Worm (Caenorhabditis elegans) whole organism, L4 larva: ENCODE data around the gene vit-6.

Source experiments
- D1046.2 ChIP-seq: fragments of 200-800 bp; sonication (Bioruptor generic); IDR thresholded peaks from 2 replicates; pipeline ENCODE4 v1.3.6; 2022; ENCODE audit warnings: missing genetic modification characterization, missing compliant biosample characterization
- F10B5.3 ChIP-seq: sonication (generic microtip); optimal IDR thresholded peaks from 2 replicates; lab custom pipeline; 2016; ENCODE audit warnings: mild to moderate bottlenecking, missing genetic modification characterization, missing compliant biosample characterization
- Y5F2A.4 ChIP-seq: fragments of 200-800 bp; sonication (Bioruptor generic); optimal IDR thresholded peaks from 2 replicates; lab custom pipeline; 2018; ENCODE audit warnings: mild to moderate bottlenecking, missing genetic modification characterization, missing compliant biosample characterization
- ZK546.5 ChIP-seq, 2 experiments: sonication (generic microtip); optimal IDR thresholded peaks; 2 replicates each; lab custom pipeline; 2017; ENCODE audit warnings: missing biosample characterization in 2 of 2, missing genetic modification characterization in 2 of 2
- ceh-32 ChIP-seq: sonication (generic microtip); optimal IDR thresholded peaks from 2 replicates; lab custom pipeline; 2016; ENCODE audit warnings: mild to moderate bottlenecking, missing genetic modification characterization, missing compliant biosample characterization; ENCODE audit not compliant: poor library complexity
- ceh-62 ChIP-seq: sonication (generic microtip); optimal IDR thresholded peaks from 2 replicates; lab custom pipeline; 2017; ENCODE audit warnings: missing biosample characterization, missing genetic modification characterization
- dmd-8 ChIP-seq: fragments of 200-800 bp; sonication (Bioruptor generic); IDR thresholded peaks from 2 replicates; pipeline ENCODE4 v1.3.6; 2022; ENCODE audit warnings: missing genetic modification characterization, missing compliant biosample characterization
- egl-27 ChIP-seq: sonication (generic microtip); optimal IDR thresholded peaks from 3 replicates; lab custom pipeline; 2017; ENCODE audit warnings: missing biosample characterization, missing genetic modification reagents, missing genetic modification characterization
- hif-1 ChIP-seq, 2 experiments: sonication (generic microtip); optimal IDR thresholded peaks; 2 replicates each; lab custom pipeline; 2016 to 2017; ENCODE audit warnings: missing compliant biosample characterization in 2 of 2, missing genetic modification characterization in 2 of 2, missing genetic modification reagents in 2 of 2, missing genotype in 2 of 2, mild to moderate bottlenecking in 1 of 2
- hlh-11 ChIP-seq: fragments of 200-800 bp; sonication (Bioruptor generic); optimal IDR thresholded peaks from 2 replicates; lab custom pipeline; 2018; ENCODE audit warnings: mild to moderate bottlenecking, missing genetic modification characterization, missing compliant biosample characterization
- lin-15B ChIP-seq: fragments of 150-350 bp; sonication (generic microtip); optimal IDR thresholded peaks from 3 replicates; lab custom pipeline; 2014; ENCODE audit warnings: missing biosample characterization, missing genetic modification characterization
- lin-29 ChIP-seq: fragments of 200-800 bp; sonication (Bioruptor generic); IDR thresholded peaks from 2 replicates; pipeline ENCODE4 v1.3.6; 2022; ENCODE audit warnings: missing genetic modification reagents, missing genetic modification characterization, missing compliant biosample characterization
- lir-3 ChIP-seq: sonication (generic microtip); optimal IDR thresholded peaks from 2 replicates; lab custom pipeline; 2016; ENCODE audit warnings: mild to moderate bottlenecking, missing genetic modification characterization, missing compliant biosample characterization
- lsy-2 ChIP-seq, 2 experiments: fragments of 150-350 bp in 1 of 2; sonication (generic microtip) in 1 of 2; optimal IDR thresholded peaks; 2 replicates each; lab custom pipeline; 2014 to 2017; ENCODE audit warnings: missing biosample characterization in 2 of 2, missing genetic modification characterization in 2 of 2
- mdl-1 ChIP-seq, 2 experiments: fragments of 150-350 bp in 1 of 2; sonication (generic microtip) in 1 of 2; optimal IDR thresholded peaks; 2 replicates each; lab custom pipeline; 2014 to 2017; ENCODE audit warnings: missing biosample characterization in 2 of 2, missing genetic modification characterization in 2 of 2
- mep-1 ChIP-seq: fragments of 150-350 bp; sonication (generic microtip); optimal IDR thresholded peaks from 3 replicates; lab custom pipeline; 2014; ENCODE audit warnings: missing biosample characterization, missing genetic modification characterization
- mes-2 ChIP-seq: sonication (generic microtip); optimal IDR thresholded peaks from 2 replicates; lab custom pipeline; 2016; ENCODE audit warnings: missing genotype, mild to moderate bottlenecking, missing genetic modification characterization, missing compliant biosample characterization; ENCODE audit not compliant: poor library complexity, severe bottlenecking
- mxl-3 ChIP-seq: fragments of 200-800 bp; sonication (Bioruptor generic); optimal IDR thresholded peaks from 2 replicates; lab custom pipeline; 2018; ENCODE audit warnings: mild to moderate bottlenecking, missing genetic modification characterization, missing compliant biosample characterization
- nhr-10 ChIP-seq: fragments of 150-350 bp; optimal IDR thresholded peaks from 2 replicates; lab custom pipeline; 2014; ENCODE audit warnings: missing biosample characterization, missing genetic modification characterization
- nhr-11 ChIP-seq: fragments of 150-350 bp; optimal IDR thresholded peaks from 2 replicates; lab custom pipeline; 2014; ENCODE audit warnings: missing biosample characterization, missing genetic modification characterization
- nhr-111 ChIP-seq: fragments of 200-800 bp; sonication (Bioruptor generic); optimal IDR thresholded peaks from 2 replicates; lab custom pipeline; 2018; ENCODE audit warnings: mild to moderate bottlenecking, missing genetic modification characterization, missing compliant biosample characterization
- nhr-237 ChIP-seq: sonication (generic microtip); optimal IDR thresholded peaks from 2 replicates; lab custom pipeline; 2017; ENCODE audit warnings: missing biosample characterization, missing genetic modification characterization
- nhr-25 ChIP-seq: sonication (generic microtip); optimal IDR thresholded peaks from 2 replicates; lab custom pipeline; 2017; ENCODE audit warnings: missing genetic modification characterization, mild to moderate bottlenecking, missing compliant biosample characterization, antibody characterized with exemption, moderate library complexity, borderline replicate concordance; ENCODE audit not compliant: insufficient read depth
- nhr-28 ChIP-seq: fragments of 150-350 bp; optimal IDR thresholded peaks from 2 replicates; lab custom pipeline; 2014; ENCODE audit warnings: missing biosample characterization, missing genetic modification characterization
- nhr-41 ChIP-seq: fragments of 200-800 bp; sonication (Bioruptor generic); IDR thresholded peaks from 2 replicates; pipeline ENCODE4 v1.3.6; 2022; ENCODE audit warnings: missing genetic modification reagents, missing genetic modification characterization, missing compliant biosample characterization
- pqm-1 ChIP-seq: sonication (generic microtip); optimal IDR thresholded peaks from 2 replicates; lab custom pipeline; 2017; ENCODE audit warnings: missing biosample characterization, missing genetic modification characterization
- snpc-1.2 ChIP-seq: fragments of 200-800 bp; sonication (Bioruptor generic); IDR thresholded peaks from 2 replicates; pipeline ENCODE4 v1.3.6; 2022; ENCODE audit warnings: missing genetic modification reagents, missing genetic modification characterization, missing compliant biosample characterization
- spr-1 ChIP-seq: sonication (generic microtip); optimal IDR thresholded peaks from 2 replicates; lab custom pipeline; 2016; ENCODE audit warnings: mild to moderate bottlenecking, missing genetic modification characterization, missing compliant biosample characterization
- spr-3 ChIP-seq: fragments of 200-800 bp; sonication (Bioruptor generic); optimal IDR thresholded peaks from 2 replicates; lab custom pipeline; 2018; ENCODE audit warnings: mild to moderate bottlenecking, missing genetic modification characterization, missing compliant biosample characterization
- unc-62 ChIP-seq, 3 experiments: fragments of 150-350 bp in 1 of 3; sonication (generic microtip); optimal IDR thresholded peaks in 2 of 3; peaks in 1 of 3; 1 replicate in 1 of 3; 2 replicates in 2 of 3; lab custom pipeline; 2014 to 2017; ENCODE audit warnings: missing biosample characterization in 3 of 3, missing genetic modification characterization in 3 of 3, missing genetic modification reagents in 3 of 3, missing genotype in 1 of 3
- zfp-3 ChIP-seq: fragments of 200-800 bp; sonication (Bioruptor generic); conservative IDR thresholded peaks from 2 replicates; pipeline ENCODE4 v1.3.6; 2022; ENCODE audit warnings: missing genetic modification reagents, missing genetic modification characterization, missing compliant biosample characterization
- ztf-11 ChIP-seq: fragments of 150-350 bp; optimal IDR thresholded peaks from 2 replicates; lab custom pipeline; 2014; ENCODE audit warnings: missing biosample characterization, missing genetic modification characterization

Gene vit-6

DNA sequence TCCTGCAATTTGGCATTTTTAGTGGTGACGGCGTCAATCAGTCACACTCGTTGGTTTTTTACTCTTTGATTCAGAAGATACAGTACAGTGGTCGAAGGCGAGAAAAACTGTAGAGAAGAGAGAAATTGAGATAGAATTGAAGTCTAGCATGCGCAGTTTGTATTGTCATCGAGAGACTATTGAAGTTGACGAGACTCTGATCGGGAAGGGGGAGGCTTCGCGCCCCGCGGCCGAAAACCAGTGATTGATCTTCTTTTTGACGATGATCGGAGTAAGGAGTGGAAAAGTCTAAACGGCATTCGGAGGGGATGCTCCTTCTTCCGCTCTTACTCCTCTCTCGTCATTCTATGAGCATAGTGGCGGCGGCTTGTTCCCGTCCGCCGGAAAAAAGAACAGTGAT, 41.0 kb downstream of the vit-6 start:
- TF ChIP-seq mxl-3 (peak; percentile 62), mep-1 (peak; percentile 57), nhr-28 (tag; lab: Kevin White, UChicago) (peak; percentile 93), dmd-8 (GFP tag; lab: Robert Waterston, UW) (no peak), spr-3 (GFP tag; lab: Kevin White, UChicago) (no peak), lsy-2 (tag; optimal IDR thresholded peaks at IDR 0.05; lab: Kevin White, UChicago) (no peak), ZK546.5 (tag; optimal IDR thresholded peaks at IDR 0.05; lab: Kevin White, UChicago) (no peak), unc-62 (GFP tag; optimal IDR thresholded peaks at IDR 0.05 in 1 of 2; lab: Kevin White, UChicago) (peak in 1 of 2 experiments; percentile 88), unc-62 (tag; optimal IDR thresholded peaks at IDR 0.05; lab: Kevin White, UChicago) (no peak), ztf-11 (tag; lab: Kevin White, UChicago) (no peak), ceh-62 (tag; lab: Kevin White, UChicago) (no peak), nhr-11 (tag; lab: Kevin White, UChicago) (peak; percentile 12), spr-1 (tag; lab: Kevin White, UChicago) (no peak), mdl-1 (tag; optimal IDR thresholded peaks at IDR 0.05; lab: Kevin White, UChicago) (peak in 1 of 2 experiments; percentile 62), F10B5.3 (no peak), hlh-11 (tag; lab: Kevin White, UChicago) (peak; percentile 41), nhr-25 (tag; lab: Kevin White, UChicago) (peak; percentile 78)

DNA sequence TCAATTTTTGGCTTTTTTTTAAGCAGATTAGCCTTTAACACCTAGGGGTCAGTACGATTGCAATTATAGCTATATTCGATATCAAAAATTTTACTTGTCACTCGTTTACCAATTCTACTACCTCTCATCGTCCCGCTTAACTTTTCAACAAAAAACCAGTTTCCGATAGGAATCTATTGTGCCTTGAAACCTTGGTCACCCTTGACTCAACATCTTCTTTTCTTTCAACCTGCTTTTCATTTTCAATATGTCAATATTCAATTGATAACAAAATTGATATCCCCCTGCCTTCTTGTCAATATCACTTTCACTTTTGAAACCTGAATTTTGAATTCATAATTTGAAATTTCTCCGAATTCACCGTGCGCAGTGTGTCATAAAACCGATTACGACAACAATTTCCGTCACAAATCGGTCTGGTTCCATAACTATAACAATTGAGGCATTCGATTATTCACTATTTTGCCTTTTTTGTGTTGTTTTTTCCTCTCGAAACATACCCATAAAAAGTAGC, 41.7 kb downstream of the vit-6 start:
- TF ChIP-seq lir-3 (tag; lab: Kevin White, UChicago) (no peak), unc-62 (GFP tag; optimal IDR thresholded peaks at IDR 0.05 in 1 of 2; lab: Kevin White, UChicago) (peak in 1 of 2 experiments; percentile 20), unc-62 (tag; optimal IDR thresholded peaks at IDR 0.05; lab: Kevin White, UChicago) (no peak), D1046.2 (no peak), lin-15B (tag; lab: Kevin White, UChicago) (no peak)
- TF ChIP-seq, all 104 proteins: peak for 1

DNA sequence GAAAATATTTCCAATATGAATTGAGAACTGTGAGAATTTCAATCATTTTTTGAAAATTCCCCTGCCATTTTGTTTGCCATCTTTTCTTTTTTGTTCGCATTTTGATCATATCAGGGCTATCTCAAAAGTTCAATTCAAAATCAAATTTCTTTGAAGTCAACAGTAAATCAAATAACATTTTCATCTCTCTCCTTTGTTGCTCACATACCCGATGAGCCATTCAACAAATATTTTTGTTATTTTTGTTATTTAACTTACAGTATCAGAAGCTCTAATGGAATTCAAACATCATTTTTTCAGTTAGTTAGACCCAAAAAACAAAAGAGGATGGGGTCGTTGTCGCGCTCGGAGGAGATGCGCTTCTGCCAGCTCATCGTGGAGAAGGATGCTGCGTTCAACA, 42.7 kb downstream of the vit-6 start, which contains the start of gene vha-5:
TSS of gene vha-5 (plus strand) at position 301 of the 400 bp plus-strand sequence.
- TF ChIP-seq lin-29 (GFP tag; lab: Robert Waterston, UW) (no peak), mep-1 (no peak), egl-27 (tag; lab: Kevin White, UChicago) (no peak), nhr-111 (GFP tag; lab: Kevin White, UChicago) (no peak), nhr-25 (tag; lab: Kevin White, UChicago) (no peak), nhr-10 (tag; lab: Kevin White, UChicago) (no peak), Y5F2A.4 (GFP tag; lab: Kevin White, UChicago) (no peak), nhr-28 (tag; lab: Kevin White, UChicago) (no peak), ceh-32 (tag; lab: Kevin White, UChicago) (no peak), hif-1 (tag; optimal IDR thresholded peaks at IDR 0.05; lab: Kevin White, UChicago) (no peak), mes-2 (tag; lab: Kevin White, UChicago) (no peak), pqm-1 (tag; lab: Kevin White, UChicago) (no peak), ZK546.5 (tag; optimal IDR thresholded peaks at IDR 0.05; lab: Kevin White, UChicago) (no peak), D1046.2 (no peak), hlh-11 (tag; lab: Kevin White, UChicago) (no peak), nhr-41 (GFP tag; lab: Robert Waterston, UW) (no peak), snpc-1.2 (GFP tag; lab: Robert Waterston, UW) (no peak)
- TF ChIP-seq, all 104 proteins: peak for 0

DNA sequence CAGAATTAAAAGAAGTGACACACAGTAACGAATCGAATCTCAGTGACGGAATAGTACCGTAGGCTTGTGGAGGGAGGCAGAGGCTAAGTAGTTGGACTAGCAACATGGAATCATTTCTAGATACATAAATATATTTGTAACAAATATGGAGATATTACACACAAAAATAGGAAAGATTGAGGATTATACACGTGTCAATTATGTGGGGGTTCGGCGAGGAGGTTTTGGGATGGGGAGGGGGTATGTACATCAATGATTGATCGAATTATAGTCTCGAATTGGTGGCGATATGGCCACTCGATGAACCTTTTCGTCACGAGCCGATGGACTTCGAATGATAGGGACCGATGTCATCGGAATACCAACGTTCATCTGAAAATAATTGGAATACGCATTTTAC, 46.5 kb downstream of the vit-6 start:
- TF ChIP-seq nhr-237 (no peak), zfp-3 (GFP tag; lab: Robert Waterston, UW) (0 out of 2 replicates have a peak, but pooled peaks have one; percentile 32)
